Worm (Caenorhabditis elegans): ENCODE data around the gene srh-36.

DNA sequence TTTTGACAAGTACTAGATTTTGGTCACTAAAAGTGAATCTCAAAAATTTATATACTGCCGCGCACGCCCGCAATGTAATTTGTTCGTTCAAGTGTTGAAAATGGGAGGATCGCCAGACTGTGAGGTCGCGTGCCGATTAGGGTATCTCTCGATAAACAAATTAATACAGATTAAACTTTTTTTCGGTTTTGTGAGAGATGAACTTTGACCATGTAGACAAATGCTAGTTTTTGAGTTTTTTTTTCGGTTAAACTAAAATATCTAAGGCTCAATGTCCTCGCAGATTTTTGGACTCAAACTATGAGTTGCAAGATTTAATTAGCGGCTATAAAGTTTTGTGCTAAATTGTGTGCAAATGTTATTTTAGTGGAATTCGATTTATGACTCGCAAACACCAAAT lies 51.7 kb downstream of the srh-36 start, which contains the start of gene dhs-15:
- TF ChIP-seq ztf-11 (tag; optimal IDR thresholded peaks at IDR 0.05) (no peak), snpc-4 (tag; optimal IDR thresholded peaks at IDR 0.05) (no peak), F16B12.6 (tag; optimal IDR thresholded peaks at IDR 0.05) (no peak), ama-1 (optimal IDR thresholded peaks at IDR 0.05) (no peak), alr-1 (tag; optimal IDR thresholded peaks at IDR 0.05; ENCODE audit: borderline replicate concordance) (no peak), mep-1 (tag; optimal IDR thresholded peaks at IDR 0.05) (no peak), fos-1 (tag; optimal IDR thresholded peaks at IDR 0.05) (no peak), aly-2 (tag; optimal IDR thresholded peaks at IDR 0.05) (no peak)
